Fruit fly (Drosophila melanogaster) whole organism, embryonic: ENCODE results near the gene DhpD.
A peak's percentile ranks its signal among the peaks of the same experiment; 100 is the strongest.

ENCODE experiments used
- Ada2b ChIP-seq: fragments of 200-800 bp; sonication (Bioruptor generic); IDR thresholded peaks from 2 replicates; pipeline ENCODE4 v1.3.6; 2022; ENCODE audit warnings: missing biosample characterization, missing genetic modification characterization
- Aef1 ChIP-seq: fragments of 200-800 bp; sonication (Bioruptor generic); IDR thresholded peaks from 3 replicates; pipeline ENCODE4 v1.3.6; 2022; ENCODE audit warnings: missing biosample characterization, missing genetic modification characterization
- CG11093 ChIP-seq: fragments of 200-800 bp; sonication (Bioruptor generic); IDR thresholded peaks from 3 replicates; pipeline ENCODE4 v1.3.6; 2022; ENCODE audit warnings: missing biosample characterization, missing genetic modification characterization
- CG11456 ChIP-seq: fragments of 200-800 bp; sonication (Bioruptor generic); IDR thresholded peaks from 3 replicates; pipeline ENCODE4 v1.3.6; 2022; ENCODE audit warnings: missing biosample characterization, missing genetic modification characterization
- CG1233 ChIP-seq: fragments of 200-800 bp; sonication (Bioruptor generic); optimal IDR thresholded peaks from 4 replicates; lab custom pipeline; 2018; ENCODE audit warnings: missing biosample characterization, mild to moderate bottlenecking, missing genetic modification characterization
- CG13123 ChIP-seq: fragments of 200-800 bp; sonication (Bioruptor generic); optimal IDR thresholded peaks from 2 replicates; lab custom pipeline; 2016; ENCODE audit warnings: missing biosample characterization, missing genetic modification characterization
- CG14014 ChIP-seq: fragments of 200-800 bp; sonication (Bioruptor generic); IDR thresholded peaks from 2 replicates; pipeline ENCODE4 v1.3.6; 2022; ENCODE audit warnings: missing biosample characterization, missing genetic modification characterization
- CG15696 ChIP-seq: fragments of 200-800 bp; sonication (Bioruptor generic); optimal IDR thresholded peaks from 2 replicates; lab custom pipeline; 2019; ENCODE audit warnings: missing biosample characterization, mild to moderate bottlenecking, missing genetic modification characterization, moderate library complexity
- CG1602 ChIP-seq: fragments of 200-800 bp; sonication (Bioruptor generic); optimal IDR thresholded peaks from 3 replicates; lab custom pipeline; 2016; ENCODE audit warnings: missing biosample characterization, missing genetic modification characterization
- CG17912 ChIP-seq: fragments of 200-800 bp; sonication (Bioruptor generic); optimal IDR thresholded peaks from 2 replicates; lab custom pipeline; 2018; ENCODE audit warnings: missing biosample characterization, mild to moderate bottlenecking, missing genetic modification characterization
- CG2199 ChIP-seq: fragments of 200-800 bp; sonication (Bioruptor generic); IDR thresholded peaks from 3 replicates; pipeline ENCODE4 v1.3.6; 2022; ENCODE audit warnings: missing biosample characterization, missing genetic modification characterization
- CG30020 ChIP-seq: fragments of 200-800 bp; optimal IDR thresholded peaks from 2 replicates; lab custom pipeline; 2019; ENCODE audit warnings: missing biosample characterization, mild to moderate bottlenecking, missing genetic modification characterization, moderate library complexity
- CG33213 ChIP-seq: fragments of 200-800 bp; sonication (Bioruptor generic); optimal IDR thresholded peaks from 3 replicates; lab custom pipeline; 2016; ENCODE audit warnings: missing biosample characterization, missing genetic modification characterization
- CG34224 ChIP-seq: fragments of 200-800 bp; sonication (Bioruptor generic); IDR thresholded peaks from 3 replicates; pipeline ENCODE4 v1.3.6; 2022; ENCODE audit warnings: missing biosample characterization, missing genetic modification characterization; ENCODE audit not compliant: partially characterized antibody
- CG4404 ChIP-seq: fragments of 200-800 bp; sonication (Bioruptor generic); IDR thresholded peaks from 2 replicates; pipeline ENCODE4 v1.3.6; 2022; ENCODE audit warnings: missing biosample characterization, missing genetic modification characterization
- CG6175 ChIP-seq: fragments of 200-800 bp; sonication (Bioruptor generic); IDR thresholded peaks from 3 replicates; pipeline ENCODE4 v1.3.6; 2022; ENCODE audit warnings: missing biosample characterization, missing genetic modification characterization
- CG7357 ChIP-seq: fragments of 200-800 bp; sonication (Bioruptor generic); IDR thresholded peaks from 3 replicates; pipeline ENCODE4 v1.3.6; 2022; ENCODE audit warnings: missing biosample characterization, missing genetic modification characterization
- CG7963 ChIP-seq: fragments of 200-800 bp; sonication (Bioruptor generic); IDR thresholded peaks from 3 replicates; pipeline ENCODE4 v1.3.6; 2022; ENCODE audit warnings: missing biosample characterization, missing genetic modification characterization; ENCODE audit not compliant: partially characterized antibody
- CG8765 ChIP-seq: fragments of 200-800 bp; sonication (Bioruptor generic); IDR thresholded peaks from 2 replicates; pipeline ENCODE4 v1.3.6; 2022; ENCODE audit warnings: missing biosample characterization, missing genetic modification characterization
- CG8924 ChIP-seq: fragments of 200-800 bp; optimal IDR thresholded peaks from 3 replicates; lab custom pipeline; 2019; ENCODE audit warnings: missing biosample characterization, mild to moderate bottlenecking, missing genetic modification characterization, moderate library complexity
- Camta ChIP-seq: fragments of 200-800 bp; sonication (Bioruptor generic); optimal IDR thresholded peaks from 2 replicates; lab custom pipeline; 2016; ENCODE audit warnings: missing biosample characterization, missing genetic modification characterization
- Chrac-16 ChIP-seq: fragments of 200-800 bp; sonication (Bioruptor generic); optimal IDR thresholded peaks from 3 replicates; lab custom pipeline; 2016; ENCODE audit warnings: missing biosample characterization, missing genetic modification characterization
- CkIIα-i1 ChIP-seq: fragments of 200-800 bp; sonication (Bioruptor generic); IDR thresholded peaks from 2 replicates; pipeline ENCODE4 v1.3.6; 2022; ENCODE audit warnings: missing biosample characterization, missing genetic modification characterization
- CrebB ChIP-seq: fragments of 200-800 bp; sonication (Bioruptor generic); optimal IDR thresholded peaks from 3 replicates; lab custom pipeline; 2018; ENCODE audit warnings: missing biosample characterization, mild to moderate bottlenecking, missing genetic modification characterization
- Fer1 ChIP-seq: fragments of 200-800 bp; sonication (Bioruptor generic); optimal IDR thresholded peaks from 2 replicates; lab custom pipeline; 2017; ENCODE audit warnings: missing biosample characterization, mild to moderate bottlenecking, missing genetic modification characterization
- HLH4C ChIP-seq: fragments of 200-800 bp; sonication (Bioruptor generic); IDR thresholded peaks from 3 replicates; pipeline ENCODE4 v1.3.6; 2022; ENCODE audit warnings: missing biosample characterization, missing genetic modification characterization; ENCODE audit not compliant: partially characterized antibody
- Hey ChIP-seq: fragments of 200-800 bp; sonication (Bioruptor generic); optimal IDR thresholded peaks from 3 replicates; lab custom pipeline; 2018; ENCODE audit warnings: missing biosample characterization, mild to moderate bottlenecking, missing genetic modification characterization
- HmgZ ChIP-seq: fragments of 200-800 bp; sonication (Bioruptor generic); optimal IDR thresholded peaks from 2 replicates; lab custom pipeline; 2018; ENCODE audit warnings: missing biosample characterization, mild to moderate bottlenecking, missing genetic modification characterization
- Lhr ChIP-seq: fragments of 200-800 bp; sonication (Bioruptor generic); optimal IDR thresholded peaks from 3 replicates; lab custom pipeline; 2017; ENCODE audit warnings: mild to moderate bottlenecking, missing biosample characterization, missing genetic modification reagents, missing genetic modification characterization
- Lpt ChIP-seq: fragments of >200 bp; optimal IDR thresholded peaks from 2 replicates; lab custom pipeline; 2018; ENCODE audit warnings: missing biosample characterization, missing genetic modification characterization
- MBD-R2 ChIP-seq: fragments of 200-800 bp; sonication (Bioruptor generic); IDR thresholded peaks from 2 replicates; pipeline ENCODE4 v1.3.6; 2022; ENCODE audit warnings: missing biosample characterization, missing genetic modification characterization
- Optix ChIP-seq: fragments of 200-800 bp; sonication (Bioruptor generic); IDR thresholded peaks from 3 replicates; pipeline ENCODE4 v1.3.6; 2022; ENCODE audit warnings: missing biosample characterization, missing genetic modification characterization
- Rfx ChIP-seq: fragments of 200-800 bp; sonication (Bioruptor generic); IDR thresholded peaks from 2 replicates; pipeline ENCODE4 v1.3.6; 2022; ENCODE audit warnings: missing biosample characterization, missing genetic modification characterization
- Rx ChIP-seq: fragments of 200-800 bp; sonication (Bioruptor generic); IDR thresholded peaks from 2 replicates; pipeline ENCODE4 v1.3.6; 2022; ENCODE audit warnings: missing biosample characterization, missing genetic modification characterization
- YL-1 ChIP-seq: fragments of 200-800 bp; sonication (Bioruptor generic); optimal IDR thresholded peaks from 3 replicates; lab custom pipeline; 2017; ENCODE audit warnings: missing biosample characterization, mild to moderate bottlenecking, missing genetic modification characterization
- amos ChIP-seq: fragments of 200-800 bp; sonication (Bioruptor generic); IDR thresholded peaks from 2 replicates; pipeline ENCODE4 v1.3.6; 2022; ENCODE audit warnings: missing biosample characterization, missing genetic modification characterization; ENCODE audit not compliant: partially characterized antibody
- dan ChIP-seq: fragments of 200-800 bp; sonication (Bioruptor generic); IDR thresholded peaks from 2 replicates; pipeline ENCODE4 v1.3.6; 2022; ENCODE audit warnings: missing biosample characterization, missing genetic modification characterization
- en ChIP-seq: fragments of 200-800 bp; sonication (Bioruptor generic); optimal IDR thresholded peaks from 2 replicates; lab custom pipeline; 2016; ENCODE audit warnings: missing biosample characterization, missing genetic modification characterization
- eve ChIP-seq, 2 experiments: fragments of >200 bp; optimal IDR thresholded peaks; 2 replicates each; lab custom pipeline; 2017; ENCODE audit warnings: missing biosample characterization in 2 of 2, missing genetic modification characterization in 2 of 2
- fu2 ChIP-seq: fragments of 200-800 bp; sonication (Bioruptor generic); optimal IDR thresholded peaks from 2 replicates; lab custom pipeline; 2016; ENCODE audit warnings: missing biosample characterization, missing genetic modification characterization
- gcm2 ChIP-seq: fragments of 200-800 bp; sonication (Bioruptor generic); optimal IDR thresholded peaks from 2 replicates; lab custom pipeline; 2016; ENCODE audit warnings: missing biosample characterization, missing genetic modification characterization
- ind ChIP-seq: fragments of 200-800 bp; sonication (Bioruptor generic); optimal IDR thresholded peaks from 3 replicates; lab custom pipeline; 2016; ENCODE audit warnings: missing biosample characterization, missing genetic modification characterization
- lov ChIP-seq, 2 experiments: fragments of 200-800 bp in 1 of 2; fragments of >200 bp in 1 of 2; sonication (Bioruptor generic) in 1 of 2; IDR thresholded peaks in 1 of 2; optimal IDR thresholded peaks in 1 of 2; 2 replicates in 1 of 2; 3 replicates in 1 of 2; pipeline versions ENCODE4 v1.3.6 to Lab custom; 2017 to 2022; ENCODE audit warnings: missing biosample characterization in 1 of 2, missing genetic modification characterization in 1 of 2
- pho ChIP-seq: fragments of 200-800 bp; sonication (Bioruptor generic); optimal IDR thresholded peaks from 2 replicates; lab custom pipeline; 2016; ENCODE audit warnings: missing biosample characterization, missing genetic modification characterization
- rib ChIP-seq: fragments of 200-800 bp; sonication (Bioruptor generic); IDR thresholded peaks from 2 replicates; pipeline ENCODE4 v1.3.6; 2022; ENCODE audit warnings: missing biosample characterization, missing genetic modification characterization
- salm ChIP-seq: fragments of 200-800 bp; sonication (Bioruptor generic); optimal IDR thresholded peaks from 2 replicates; lab custom pipeline; 2018; ENCODE audit warnings: missing biosample characterization, mild to moderate bottlenecking, missing genetic modification characterization
- sens ChIP-seq: fragments of 200-800 bp; sonication (Bioruptor generic); peaks from one replicate; lab custom pipeline; 2016; ENCODE audit warnings: missing biosample characterization, missing genetic modification characterization
- seq ChIP-seq: fragments of 200-800 bp; sonication (Bioruptor generic); IDR thresholded peaks from 2 replicates; pipeline ENCODE4 v1.3.6; 2022; ENCODE audit warnings: missing biosample characterization, missing genetic modification characterization
- sima ChIP-seq: fragments of 200-800 bp; sonication (Bioruptor generic); optimal IDR thresholded peaks from 2 replicates; lab custom pipeline; 2016; ENCODE audit warnings: missing biosample characterization, missing genetic modification characterization
- so ChIP-seq: fragments of 200-800 bp; sonication (Bioruptor generic); IDR thresholded peaks from 3 replicates; pipeline ENCODE4 v1.3.6; 2022; ENCODE audit warnings: missing biosample characterization, missing genetic modification characterization

DhpD gene

DNA sequence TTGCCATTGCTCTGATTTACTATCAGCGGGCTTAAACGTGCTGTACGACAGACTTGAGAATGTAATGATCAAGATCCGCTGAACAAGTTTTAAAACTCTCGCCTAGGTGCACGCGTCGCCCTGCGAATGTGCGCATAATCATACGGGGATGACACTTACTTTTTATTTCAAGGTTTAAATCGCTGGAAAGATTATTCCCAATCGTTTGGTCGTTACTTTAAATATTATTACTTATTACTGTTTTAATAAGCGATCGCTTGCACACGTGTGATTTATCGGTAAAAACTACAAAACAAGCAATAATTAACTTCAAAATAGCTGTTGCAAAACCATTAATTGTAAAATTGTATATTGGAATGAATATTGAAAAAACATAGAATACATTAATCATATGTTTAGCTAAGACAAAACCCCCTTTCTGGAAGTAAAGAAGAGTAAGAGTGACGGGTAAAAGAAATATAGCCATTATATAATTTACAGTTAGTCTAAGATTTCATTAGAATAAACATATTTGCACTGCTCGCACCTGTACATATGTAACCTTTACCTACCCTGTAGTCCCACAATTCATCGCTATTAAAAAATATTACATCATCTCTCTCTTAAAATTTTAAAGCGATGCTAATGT lies at the start of gene DhpD (continued):
- peak; percentile 17 for TF ChIP-seq CG13123 (GFP tag; lab: Kevin White, UChicago)
- TF ChIP-seq Fer1 = peak; percentile 75
- no peak for TF ChIP-seq lov (optimal IDR thresholded peaks at IDR 0.05; lab: Kevin White, UChicago)
- peak; percentile 78; the same call in 2 of the 3 replicates for TF ChIP-seq lov (GFP tag; IDR thresholded peaks at IDR 0.05; lab: Robert Waterston, UW)
- peak; percentile 37 for TF ChIP-seq fu2
- TF ChIP-seq Lhr (GFP tag; lab: Kevin White, UChicago) = peak; percentile 4
- TF ChIP-seq CG17912 = no peak
- TF ChIP-seq CkIIα-i1 = no peak
- peak; percentile 67 for TF ChIP-seq Aef1
- peak; percentile 93 for TF ChIP-seq HLH4C
- no peak for TF ChIP-seq Hey
- no peak for TF ChIP-seq eve (GFP tag; optimal IDR thresholded peaks at IDR 0.05; lab: Kevin White, UChicago)
- no peak for TF ChIP-seq salm (tag; lab: Kevin White, UChicago)
- peak; percentile 74 for TF ChIP-seq Rx (GFP tag; lab: Robert Waterston, UW)
- TF ChIP-seq CG8765 (GFP tag; lab: Robert Waterston, UW) = 0 out of 2 replicates have a peak, but pooled peaks have one; percentile 35
- TF ChIP-seq CG4404 = peak; percentile 53; the same call in 1 of the 2 replicates
- TF ChIP-seq Lpt (GFP tag; lab: Kevin White, UChicago) = no peak
- peak; percentile 90; the same call in 1 of the 2 replicates for TF ChIP-seq amos (GFP tag; lab: Robert Waterston, UW)
- TF ChIP-seq MBD-R2 (GFP tag; lab: Robert Waterston, UW) = peak; percentile 73
- TF ChIP-seq CG14014 (GFP tag; lab: Robert Waterston, UW) = peak; percentile 54
- peak; percentile 57 for TF ChIP-seq Ada2b (GFP tag; lab: Robert Waterston, UW)
- TF ChIP-seq CG6175 (GFP tag; lab: Robert Waterston, UW) = peak; percentile 32; the same call in 1 of the 3 replicates
- peak; percentile 24; the same call in 1 of the 3 replicates for TF ChIP-seq CG2199 (GFP tag; lab: Robert Waterston, UW)
- no peak for TF ChIP-seq CG8924 (tag; lab: Kevin White, UChicago)
- peak; percentile 35 for TF ChIP-seq CG33213 (GFP tag; lab: Kevin White, UChicago)
- peak; percentile 82 for TF ChIP-seq CG11456 (GFP tag; lab: Robert Waterston, UW)
- peak; percentile 92 for TF ChIP-seq Rfx (GFP tag; lab: Robert Waterston, UW)
- no peak for TF ChIP-seq so
- no peak for TF ChIP-seq YL-1 (GFP tag; lab: Kevin White, UChicago)
- peak; percentile 80 for TF ChIP-seq HmgZ
- no peak for TF ChIP-seq dan (GFP tag; lab: Robert Waterston, UW)
- peak; percentile 75 for TF ChIP-seq CG15696
- peak; percentile 0 for TF ChIP-seq Camta
- TF ChIP-seq sima (GFP tag; lab: Kevin White, UChicago) = no peak
- no peak for TF ChIP-seq CrebB (tag; lab: Kevin White, UChicago)
- TF ChIP-seq CG1233 (GFP tag; lab: Kevin White, UChicago) = peak; percentile 72
- peak; percentile 57 for TF ChIP-seq pho (GFP tag; lab: Kevin White, UChicago)
- peak; percentile 67 for TF ChIP-seq ind (GFP tag; lab: Kevin White, UChicago)
- TF ChIP-seq CG34224 (GFP tag; lab: Robert Waterston, UW) = peak; percentile 36; the same call in 2 of the 3 replicates
- no peak for TF ChIP-seq rib (GFP tag; lab: Robert Waterston, UW)
- TF ChIP-seq Optix = no peak
- TF ChIP-seq seq (GFP tag; lab: Robert Waterston, UW) = no peak
- peak; percentile 43; the same call in 2 of the 3 replicates for TF ChIP-seq CG7357 (GFP tag; lab: Robert Waterston, UW)
- peak; percentile 87 for TF ChIP-seq sens (GFP tag; lab: Kevin White, UChicago)
- peak; percentile 46; the same call in 1 of the 3 replicates for TF ChIP-seq CG11093 (GFP tag; lab: Robert Waterston, UW)
- peak; percentile 35 for TF ChIP-seq CG30020
- TF ChIP-seq CG1602 (GFP tag; lab: Kevin White, UChicago) = peak; percentile 53
- TF ChIP-seq en (GFP tag; lab: Kevin White, UChicago) = no peak
- peak; percentile 30 for TF ChIP-seq gcm2 (GFP tag; lab: Kevin White, UChicago)
- peak; percentile 60 for TF ChIP-seq Chrac-16
- TF ChIP-seq CG7963 (GFP tag; lab: Robert Waterston, UW) = peak; percentile 94
